Fruit fly (Drosophila melanogaster) whole organism, larva: ENCODE measurements around the gene CRAT.

ENCODE experiments used
- noc ChIP-seq: fragments of 200-800 bp; sonication (Bioruptor generic); optimal IDR thresholded peaks from 3 replicates; lab custom pipeline; 2019; ENCODE audit warnings: missing biosample characterization, mild to moderate bottlenecking, missing genetic modification characterization, moderate library complexity

CRAT gene

DNA sequence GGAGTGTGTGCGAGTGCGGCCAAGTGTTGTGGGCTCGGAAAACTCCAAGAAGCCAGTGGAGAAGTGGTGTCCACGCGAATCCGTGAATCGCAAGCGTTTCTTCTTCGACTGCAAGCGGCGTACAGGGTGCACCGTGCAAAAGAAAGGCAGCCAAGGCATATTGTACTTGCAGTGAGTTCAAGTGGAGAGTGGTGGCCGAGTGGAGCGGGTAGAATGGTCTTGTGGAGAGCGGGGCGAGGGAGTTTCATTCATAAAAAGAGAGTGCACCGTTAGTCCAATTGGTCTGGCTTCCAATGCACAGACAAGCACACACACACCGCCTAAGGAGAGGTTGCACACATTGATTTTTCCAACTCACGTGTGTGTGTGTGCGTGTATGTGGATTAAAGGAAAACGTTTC lies 24.7 kb downstream of the CRAT start:
- TF ChIP-seq noc (tag; lab: Kevin White, UChicago), result no peak

- no peak for TF ChIP-seq noc (tag; lab: Kevin White, UChicago)
Measured at dm6 chr3R:6350755-6351154, 25.1 kb downstream of the CRAT start, which contains the start of gene Pak. TSS of gene Pak (plus strand) at chr3R:6350896.

dm6 chr3R:6348943-6349342 lies 26.9 kb downstream of the CRAT start, which contains the start of gene Hr83:
TSS of gene Hr83 (plus strand) at chr3R:6349243.
- TF ChIP-seq noc (tag; lab: Kevin White, UChicago), result no peak

- TF ChIP-seq noc (tag; lab: Kevin White, UChicago), result no peak
Measured at dm6 chr3R:6345814-6346213, 30.0 kb downstream of the CRAT start, which contains the start of the genes SmD2 and CG18048. TSS of gene SmD2 (minus strand) at chr3R:6345911. TSS of gene CG18048 (plus strand) at chr3R:6346111.

- no peak for TF ChIP-seq noc (tag; lab: Kevin White, UChicago)
Measured at dm6 chr3R:6343396-6344239, 32.2 kb downstream of the CRAT start, which contains the start of gene CG17919. TSS of gene CG17919 (plus strand) at chr3R:6344029.

DNA sequence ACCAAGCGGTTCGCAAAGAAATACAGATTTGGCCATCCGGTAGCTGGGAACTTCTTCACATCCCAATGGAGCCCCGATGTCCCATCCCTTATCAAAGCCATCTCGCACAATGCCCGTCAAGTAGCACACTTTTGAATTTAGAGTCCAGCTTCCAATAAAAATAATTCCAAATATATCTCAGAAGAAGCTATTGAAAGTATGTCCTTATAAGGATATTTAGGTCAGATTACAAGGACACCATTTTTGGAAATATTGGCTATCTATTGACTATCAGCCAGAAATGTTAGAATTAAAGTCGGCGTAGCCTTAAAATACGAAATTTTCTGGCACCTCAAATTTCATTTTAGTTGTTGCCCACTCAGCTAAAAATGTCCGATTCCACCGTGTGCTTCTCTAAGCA lies 33.1 kb downstream of the CRAT start, which contains the start of gene CG10298:
CG10298 (plus strand) TSS at position 301 of the 400 bp plus-strand sequence.
- no peak for TF ChIP-seq noc (tag; lab: Kevin White, UChicago)

- TF ChIP-seq noc (tag; lab: Kevin White, UChicago), result no peak
Measured at dm6 chr3R:6341668-6342067, 34.2 kb downstream of the CRAT start, which contains the start of gene CG17917. TSS of gene CG17917 (plus strand) at chr3R:6341968.

DNA sequence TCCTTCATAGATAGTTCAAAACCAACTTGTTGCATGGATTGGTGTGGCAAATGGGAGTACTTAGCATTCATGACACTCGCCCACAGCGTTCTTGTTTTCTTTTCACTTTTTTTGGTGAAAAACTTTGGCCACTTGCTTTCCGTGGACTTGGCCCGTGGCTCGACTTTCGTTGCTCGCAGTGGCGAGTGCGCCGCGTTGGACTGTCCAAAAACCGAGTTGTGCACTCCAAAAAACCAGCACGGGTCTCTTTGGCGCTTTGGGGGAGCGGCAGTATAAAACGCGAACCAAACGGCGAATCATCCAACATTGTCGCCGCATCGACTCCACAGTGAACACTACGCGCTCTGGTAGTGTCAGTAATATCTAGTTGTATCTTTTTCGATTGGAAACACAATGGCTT lies 36.0 kb downstream of the CRAT start, which contains the start of gene Osi20:
Osi20 (plus strand) TSS at position 301 of the 400 bp plus-strand sequence.
- TF ChIP-seq noc (tag; lab: Kevin White, UChicago), result no peak

DNA sequence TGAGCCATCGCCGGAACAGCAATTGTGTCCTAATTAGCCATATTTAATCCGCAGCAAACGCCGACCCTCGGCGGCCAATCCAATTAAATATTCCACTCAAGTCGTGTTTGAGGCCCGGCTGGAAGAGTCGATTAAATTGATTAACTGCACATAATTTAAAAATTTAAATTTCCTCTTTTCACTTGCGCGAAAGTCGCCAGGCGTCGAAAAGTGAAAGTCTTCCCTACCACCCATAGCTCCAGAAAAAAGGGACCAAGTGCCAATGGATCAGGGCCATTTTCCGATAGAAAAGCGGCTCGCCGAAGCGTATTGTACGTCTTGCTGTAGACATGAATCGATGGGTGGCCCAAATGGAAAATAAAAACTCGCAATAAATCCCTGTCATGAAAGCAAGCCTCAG lies 38.4 kb downstream of the CRAT start:
- TF ChIP-seq noc (tag; lab: Kevin White, UChicago), result no peak

- no peak for TF ChIP-seq noc (tag; lab: Kevin White, UChicago)
Measured at dm6 chr3R:6334906-6335433, 40.9 kb downstream of the CRAT start, which contains the start of gene Osi19. TSS of gene Osi19 (plus strand) at chr3R:6335362.

- TF ChIP-seq noc (tag; lab: Kevin White, UChicago), result no peak
Measured at dm6 chr3R:6329774-6330298, 46.0 kb downstream of the CRAT start, which contains the start of gene Osi18. TSS of gene Osi18 (plus strand) at chr3R:6330248.
